Worm (Caenorhabditis elegans) whole organism, L1 larva: ENCODE data around the gene sra-27.

Experiments used
- C16A3.4 ChIP-seq: fragments of 150-350 bp; optimal IDR thresholded peaks from 2 replicates; lab custom pipeline; 2014; ENCODE audit warnings: missing biosample characterization, missing genetic modification characterization
- C34B4.2 ChIP-seq: sonication (generic microtip); optimal IDR thresholded peaks from 2 replicates; lab custom pipeline; 2017; ENCODE audit warnings: mild to moderate bottlenecking, missing genetic modification characterization, missing compliant biosample characterization
- ama-1 ChIP-seq: fragments of 150-350 bp; optimal IDR thresholded peaks from 2 replicates; lab custom pipeline; 2014
- blmp-1 ChIP-seq: fragments of 150-350 bp; optimal IDR thresholded peaks from 2 replicates; lab custom pipeline; 2014; ENCODE audit warnings: missing biosample characterization, missing genetic modification characterization
- ceh-63 ChIP-seq: fragments of 200-800 bp; sonication (Bioruptor generic); optimal IDR thresholded peaks from 2 replicates; lab custom pipeline; 2018; ENCODE audit warnings: mild to moderate bottlenecking, missing genetic modification characterization, missing compliant biosample characterization
- ceh-8 ChIP-seq: fragments of 200-800 bp; sonication (Bioruptor generic); optimal IDR thresholded peaks from 2 replicates; lab custom pipeline; 2018; ENCODE audit warnings: mild to moderate bottlenecking, missing genetic modification characterization, moderate library complexity, missing compliant biosample characterization
- ceh-88 ChIP-seq: fragments of 200-800 bp; sonication (Bioruptor generic); IDR thresholded peaks from 2 replicates; pipeline ENCODE4 v1.3.6; 2022; ENCODE audit warnings: missing genetic modification characterization, missing compliant biosample characterization
- ceh-90 ChIP-seq: sonication (generic microtip); optimal IDR thresholded peaks from 2 replicates; lab custom pipeline; 2016; ENCODE audit warnings: missing genetic modification characterization, missing compliant biosample characterization
- ces-1 ChIP-seq: fragments of 150-350 bp; optimal IDR thresholded peaks from 2 replicates; lab custom pipeline; 2014; ENCODE audit warnings: missing biosample characterization, missing genetic modification reagents, missing genetic modification characterization
- efl-1 ChIP-seq, 4 experiments: fragments of 150-350 bp; optimal IDR thresholded peaks in 3 of 4; peaks in 1 of 4; 1 replicate in 1 of 4; 2 replicates in 3 of 4; lab custom pipeline; 2014; ENCODE audit warnings: missing biosample characterization in 2 of 4, missing genetic modification characterization in 2 of 4, missing genetic modification reagents in 2 of 4
- elt-3 ChIP-seq, 6 experiments: fragments of 150-350 bp in 1 of 6; sonication (generic microtip); optimal IDR thresholded peaks; 2 replicates each; lab custom pipeline; 2017 to 2018; ENCODE audit warnings: missing biosample characterization in 6 of 6, missing genetic modification characterization in 6 of 6, inconsistent platforms in 1 of 6
- fkh-10 ChIP-seq: sonication (generic microtip); optimal IDR thresholded peaks from 2 replicates; lab custom pipeline; 2017; ENCODE audit warnings: missing biosample characterization, missing genetic modification reagents, missing genetic modification characterization
- fkh-4 ChIP-seq: sonication (generic microtip); optimal IDR thresholded peaks from 2 replicates; lab custom pipeline; 2016; ENCODE audit warnings: missing compliant biosample characterization, missing genetic modification characterization, borderline replicate concordance
- hlh-4 ChIP-seq: sonication (generic microtip); optimal IDR thresholded peaks from 2 replicates; lab custom pipeline; 2016; ENCODE audit warnings: mild to moderate bottlenecking, missing genetic modification characterization, missing compliant biosample characterization
- hpl-2 ChIP-seq: fragments of 150-350 bp; optimal IDR thresholded peaks from 2 replicates; lab custom pipeline; 2014; ENCODE audit warnings: missing biosample characterization, missing genetic modification reagents, missing genetic modification characterization
- jun-1 ChIP-seq: fragments of 150-350 bp; optimal IDR thresholded peaks from 2 replicates; lab custom pipeline; 2014; ENCODE audit warnings: missing biosample characterization, missing genetic modification reagents, missing genetic modification characterization
- lin-13 ChIP-seq: fragments of 150-350 bp; optimal IDR thresholded peaks from 2 replicates; lab custom pipeline; 2014; ENCODE audit warnings: missing biosample characterization, missing genetic modification reagents, missing genetic modification characterization
- lin-14 ChIP-seq: fragments of 200-800 bp; sonication (Bioruptor generic); optimal IDR thresholded peaks from 2 replicates; lab custom pipeline; 2018; ENCODE audit warnings: mild to moderate bottlenecking, missing genetic modification characterization, moderate library complexity, missing compliant biosample characterization
- lin-15B ChIP-seq: fragments of 150-350 bp; sonication (generic microtip); optimal IDR thresholded peaks from 3 replicates; lab custom pipeline; 2014; ENCODE audit warnings: missing biosample characterization, missing genetic modification characterization
- lin-35 ChIP-seq, 2 experiments: fragments of 150-350 bp; optimal IDR thresholded peaks; 2 replicates each; lab custom pipeline; 2014; ENCODE audit warnings: missing biosample characterization in 2 of 2, missing genetic modification characterization in 2 of 2, missing genetic modification reagents in 2 of 2
- lin-39 ChIP-seq: fragments of 150-350 bp; optimal IDR thresholded peaks from 2 replicates; lab custom pipeline; 2014; ENCODE audit warnings: missing biosample characterization, missing genetic modification reagents, missing genetic modification characterization
- lsy-2 ChIP-seq, 2 experiments: fragments of 150-350 bp; optimal IDR thresholded peaks; 2 replicates each; lab custom pipeline; 2014; ENCODE audit warnings: missing biosample characterization in 2 of 2, missing genetic modification characterization in 2 of 2
- mdl-1 ChIP-seq, 2 experiments: fragments of 150-350 bp; optimal IDR thresholded peaks; 2 replicates each; lab custom pipeline; 2014 to 2017; ENCODE audit warnings: missing biosample characterization in 2 of 2, missing genetic modification characterization in 2 of 2, inconsistent platforms in 1 of 2
- nhr-11 ChIP-seq: fragments of 150-350 bp; optimal IDR thresholded peaks from 2 replicates; lab custom pipeline; 2014; ENCODE audit warnings: missing biosample characterization, missing genetic modification characterization
- nhr-84 ChIP-seq: sonication (generic microtip); optimal IDR thresholded peaks from 2 replicates; lab custom pipeline; 2017; ENCODE audit warnings: missing biosample characterization, missing genetic modification characterization
- nhr-90 ChIP-seq: sonication (generic microtip); optimal IDR thresholded peaks from 2 replicates; lab custom pipeline; 2016; ENCODE audit warnings: mild to moderate bottlenecking, missing genetic modification characterization, missing compliant biosample characterization; ENCODE audit not compliant: poor library complexity
- pax-3 ChIP-seq: fragments of 200-800 bp; sonication (Bioruptor generic); optimal IDR thresholded peaks from 2 replicates; lab custom pipeline; 2018; ENCODE audit warnings: mild to moderate bottlenecking, missing genetic modification characterization, moderate library complexity, missing compliant biosample characterization
- rnt-1 ChIP-seq: sonication (generic microtip); optimal IDR thresholded peaks from 2 replicates; lab custom pipeline; 2016; ENCODE audit warnings: mild to moderate bottlenecking, missing genetic modification characterization, moderate library complexity, missing compliant biosample characterization
- skn-1 ChIP-seq: fragments of 150-350 bp; optimal IDR thresholded peaks from 2 replicates; lab custom pipeline; 2014; ENCODE audit warnings: missing biosample characterization, missing genetic modification characterization
- snu-23 ChIP-seq: sonication (generic microtip); optimal IDR thresholded peaks from 2 replicates; lab custom pipeline; 2016; ENCODE audit warnings: missing genetic modification characterization, missing compliant biosample characterization
- sup-37 ChIP-seq: fragments of 200-800 bp; sonication (Bioruptor generic); optimal IDR thresholded peaks from 2 replicates; lab custom pipeline; 2018; ENCODE audit warnings: mild to moderate bottlenecking, missing genetic modification characterization, missing compliant biosample characterization
- unc-30 ChIP-seq: sonication (generic microtip); optimal IDR thresholded peaks from 2 replicates; lab custom pipeline; 2017; ENCODE audit warnings: missing biosample characterization, missing genetic modification characterization
- unc-62 ChIP-seq: fragments of 150-350 bp; optimal IDR thresholded peaks from 2 replicates; lab custom pipeline; 2014; ENCODE audit warnings: missing biosample characterization, missing genetic modification reagents, missing genetic modification characterization
- ztf-11 ChIP-seq, 2 experiments: sonication (generic microtip); optimal IDR thresholded peaks; 2 replicates each; lab custom pipeline; 2016 to 2017; ENCODE audit warnings: missing genetic modification characterization in 2 of 2, missing biosample characterization in 1 of 2, missing compliant biosample characterization in 1 of 2

Gene sra-27

ce11 chrII:6535957-6536424 is 32.8 kb upstream of the sra-27 start, which contains the start of gene utp-20 (continued):
- TF ChIP-seq nhr-90 = peak; percentile 55
- TF ChIP-seq fkh-4 (tag; lab: Kevin White, UChicago) = no peak
- TF ChIP-seq lin-15B (tag; lab: Kevin White, UChicago) = peak; percentile 22
- peak; percentile 69 to 82 for TF ChIP-seq lsy-2 (tag; optimal IDR thresholded peaks at IDR 0.05; lab: Kevin White, UChicago)
- peak; percentile 67 for TF ChIP-seq snu-23 (GFP tag; lab: Kevin White, UChicago)
- TF ChIP-seq elt-3 (tag; optimal IDR thresholded peaks at IDR 0.05; lab: Kevin White, UChicago) = peak in 1 of 6 experiments; percentile 35
- peak; percentile 59 for TF ChIP-seq skn-1 (tag; lab: Kevin White, UChicago)
- TF ChIP-seq fkh-10 (GFP tag; lab: Kevin White, UChicago) = peak; percentile 3
- no peak for TF ChIP-seq C34B4.2 (tag; lab: Kevin White, UChicago)
- TF ChIP-seq ces-1 (GFP tag; lab: Kevin White, UChicago) = peak; percentile 48

DNA sequence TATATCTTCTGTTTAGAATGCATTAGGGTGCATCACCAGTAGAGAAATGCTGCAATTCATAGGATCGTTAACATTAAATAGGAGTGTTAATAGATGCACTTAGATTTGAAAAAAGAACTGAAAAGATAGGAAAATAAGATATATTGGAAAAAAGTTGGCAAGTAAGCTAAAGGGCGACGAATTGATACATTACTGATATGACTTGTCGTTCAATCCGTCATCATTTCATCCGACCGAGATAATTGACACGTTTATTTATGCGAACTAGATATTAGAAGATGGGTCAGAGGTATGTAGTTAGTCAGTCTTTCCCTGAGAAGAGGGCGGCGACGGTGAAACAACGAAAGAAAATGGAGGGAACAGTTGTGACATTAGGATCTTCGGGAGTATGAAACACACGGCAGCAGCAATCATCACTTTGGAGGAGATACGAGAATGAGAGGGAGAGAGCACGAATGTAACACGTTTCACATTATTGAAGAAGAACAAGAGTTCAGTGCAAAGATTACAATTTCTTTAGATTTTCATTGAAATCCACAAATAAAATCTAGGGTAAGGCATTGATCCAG is 23.9 kb upstream of the sra-27 start, which contains the start of gene lron-15:
lron-15 (minus strand) TSS at position 51 of the 569 bp plus-strand sequence.
- TF ChIP-seq hlh-4 (no peak), lin-14 (GFP tag; lab: Kevin White, UChicago) (peak; percentile 19)

DNA sequence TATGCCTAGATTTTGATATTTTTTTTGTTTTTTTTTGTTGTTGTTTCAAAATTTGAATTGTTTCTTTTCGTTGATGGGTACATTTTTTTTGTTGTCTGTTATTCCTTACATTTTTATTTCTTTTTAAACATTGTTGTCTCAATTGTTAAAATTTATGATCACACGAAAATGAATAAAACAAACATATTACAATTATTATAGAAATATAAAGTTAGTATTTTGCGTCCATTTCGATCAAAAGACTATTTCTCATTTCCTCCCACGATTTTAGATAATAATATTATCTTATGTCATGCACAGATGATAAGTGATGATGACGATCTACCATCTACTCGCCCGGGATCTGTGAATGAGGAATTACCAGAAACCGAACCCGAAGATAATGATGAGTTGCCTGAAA is 14.1 kb upstream of the sra-27 start, which contains the start of gene wrn-1:
wrn-1 (plus strand) TSS at position 301 of the 400 bp plus-strand sequence.
- TF ChIP-seq ztf-11 (tag; optimal IDR thresholded peaks at IDR 0.05; lab: Kevin White, UChicago) = no peak
- no peak for TF ChIP-seq mdl-1 (tag; optimal IDR thresholded peaks at IDR 0.05; lab: Kevin White, UChicago)
- no peak for TF ChIP-seq ceh-88
- TF ChIP-seq sup-37 (GFP tag; lab: Kevin White, UChicago) = no peak
- no peak for TF ChIP-seq unc-62
- TF ChIP-seq rnt-1 (tag; lab: Kevin White, UChicago) = no peak
- TF ChIP-seq unc-30 = no peak
- no peak for TF ChIP-seq nhr-11 (tag; lab: Kevin White, UChicago)
- TF ChIP-seq hpl-2 = no peak
- no peak for TF ChIP-seq blmp-1 (tag; lab: Kevin White, UChicago)
- no peak for TF ChIP-seq ceh-8 (GFP tag; lab: Kevin White, UChicago)
- TF ChIP-seq nhr-84 (tag; lab: Kevin White, UChicago) = no peak
- no peak for TF ChIP-seq lin-13 (GFP tag; lab: Kevin White, UChicago)
- TF ChIP-seq lsy-2 (tag; optimal IDR thresholded peaks at IDR 0.05; lab: Kevin White, UChicago) = no peak
- TF ChIP-seq C16A3.4 = no peak
- no peak for TF ChIP-seq lin-39
- TF ChIP-seq skn-1 (tag; lab: Kevin White, UChicago) = no peak
- TF ChIP-seq ceh-90 (tag; lab: Kevin White, UChicago) = no peak
- TF ChIP-seq lin-14 (GFP tag; lab: Kevin White, UChicago) = no peak
- TF ChIP-seq pax-3 (tag; lab: Kevin White, UChicago) = no peak

- TF ChIP-seq efl-1 (optimal IDR thresholded peaks at IDR 0.05; lab: Kevin White, UChicago) (no peak), efl-1 (GFP tag; optimal IDR thresholded peaks at IDR 0.05 in 1 of 2; lab: Kevin White, UChicago) (peak in 1 of 2 experiments; percentile 14), jun-1 (no peak), lin-35 (GFP tag; optimal IDR thresholded peaks at IDR 0.05; lab: Kevin White, UChicago) (peak in 1 of 2 experiments; percentile 19), ceh-63 (no peak), ama-1 (lab: Kevin White, UChicago) (peak; percentile 64)
Measured at ce11 chrII:6558887-6559286, 9.9 kb upstream of the sra-27 start.

DNA sequence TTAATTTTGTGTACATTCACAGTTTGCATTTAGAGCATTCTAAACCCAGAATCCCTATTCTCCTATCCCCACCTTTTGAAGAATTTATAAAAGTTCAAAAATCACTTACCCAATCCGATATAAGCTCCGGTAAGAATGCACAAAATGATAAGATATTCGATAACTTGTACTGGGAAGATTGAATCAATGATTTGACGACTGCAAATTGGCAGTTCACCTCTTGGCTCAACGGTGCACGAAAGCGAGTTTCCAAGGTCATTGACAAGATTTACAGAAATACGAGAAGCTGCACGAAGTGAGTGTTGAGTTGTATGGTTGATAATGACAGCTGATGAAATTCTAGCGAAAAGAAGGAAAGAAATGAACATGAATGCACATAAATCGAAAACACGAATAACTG is 8.5 kb upstream of the sra-27 start:
- TF ChIP-seq unc-30 = no peak
